Worm (Caenorhabditis elegans) whole organism, early embryonic: Measurements from ENCODE around the gene W06H8.2.

Source experiments
- B0310.2 ChIP-seq: sonication (generic microtip); optimal IDR thresholded peaks from 2 replicates; lab custom pipeline; 2016; ENCODE audit warnings: mild to moderate bottlenecking, missing genetic modification characterization, missing compliant biosample characterization
- F13C5.2 ChIP-seq: sonication (generic microtip); optimal IDR thresholded peaks from 2 replicates; lab custom pipeline; 2017; ENCODE audit warnings: mild to moderate bottlenecking, missing genetic modification characterization, inconsistent platforms, missing compliant biosample characterization
- aly-1 ChIP-seq: sonication (generic microtip); optimal IDR thresholded peaks from 2 replicates; lab custom pipeline; 2016; ENCODE audit warnings: missing genetic modification characterization, missing compliant biosample characterization
- ama-1 ChIP-seq: fragments of 150-350 bp; optimal IDR thresholded peaks from 2 replicates; lab custom pipeline; 2014
- ceh-13 ChIP-seq: fragments of 200-800 bp; sonication (Bioruptor generic); optimal IDR thresholded peaks from 2 replicates; lab custom pipeline; 2018; ENCODE audit warnings: mild to moderate bottlenecking, missing genetic modification characterization, missing compliant biosample characterization
- ceh-36 ChIP-seq: sonication (generic microtip); optimal IDR thresholded peaks from 2 replicates; lab custom pipeline; 2016; ENCODE audit warnings: missing genetic modification characterization, inconsistent platforms, missing compliant biosample characterization
- ets-7 ChIP-seq: sonication (generic microtip); optimal IDR thresholded peaks from 2 replicates; lab custom pipeline; 2016; ENCODE audit warnings: missing genotype, missing genetic modification characterization, missing compliant biosample characterization
- flt-1 ChIP-seq: fragments of 200-800 bp; sonication (Bioruptor generic); IDR thresholded peaks from 2 replicates; pipeline ENCODE4 v1.3.6; 2022; ENCODE audit warnings: missing genetic modification characterization, missing compliant biosample characterization
- hmbx-1 ChIP-seq: sonication (generic microtip); optimal IDR thresholded peaks from 2 replicates; lab custom pipeline; 2016; ENCODE audit warnings: mild to moderate bottlenecking, missing genetic modification characterization, missing compliant biosample characterization
- hmg-4 ChIP-seq: fragments of 200-800 bp; sonication (Bioruptor generic); optimal IDR thresholded peaks from 2 replicates; lab custom pipeline; 2018; ENCODE audit warnings: mild to moderate bottlenecking, missing genetic modification characterization, missing compliant biosample characterization
- hnd-1 ChIP-seq: sonication (generic microtip); optimal IDR thresholded peaks from 2 replicates; lab custom pipeline; 2016; ENCODE audit warnings: missing genetic modification characterization, missing compliant biosample characterization
- pes-1 ChIP-seq: fragments of 200-800 bp; sonication (Bioruptor generic); IDR thresholded peaks from 2 replicates; pipeline ENCODE4 v1.3.6; 2022; ENCODE audit warnings: missing genetic modification reagents, missing genetic modification characterization, missing compliant biosample characterization
- scrt-1 ChIP-seq: fragments of 200-800 bp; sonication (Bioruptor generic); IDR thresholded peaks from 2 replicates; pipeline ENCODE4 v1.3.6; 2022; ENCODE audit warnings: missing genetic modification characterization, missing compliant biosample characterization
- sea-1 ChIP-seq: fragments of 200-800 bp; sonication (Bioruptor generic); conservative IDR thresholded peaks from 2 replicates; pipeline ENCODE4 v1.3.6; 2022; ENCODE audit warnings: missing genetic modification characterization, missing compliant biosample characterization
- tbx-11 ChIP-seq: fragments of 200-800 bp; sonication (Bioruptor generic); IDR thresholded peaks from 2 replicates; pipeline ENCODE4 v1.3.6; 2022; ENCODE audit warnings: missing genetic modification characterization, missing compliant biosample characterization
- tbx-37 ChIP-seq: fragments of 200-800 bp; sonication (Bioruptor generic); conservative IDR thresholded peaks from 2 replicates; pipeline ENCODE4 v1.3.6; 2022; ENCODE audit warnings: missing genetic modification reagents, missing genetic modification characterization, missing compliant biosample characterization
- tra-4 ChIP-seq: sonication (generic microtip); optimal IDR thresholded peaks from 2 replicates; lab custom pipeline; 2017; ENCODE audit warnings: missing genetic modification characterization, missing compliant biosample characterization

W06H8.2 gene

ce11 chrV:6225745-6226528 lies 19.4 kb downstream of the W06H8.2 start:
- TF ChIP-seq F13C5.2 (tag; lab: Kevin White, UChicago) (no peak), hmbx-1 (tag; lab: Kevin White, UChicago) (no peak), aly-1 (tag; lab: Kevin White, UChicago) (no peak), ceh-36 (no peak)

- TF ChIP-seq tra-4 (peak; percentile 13), ama-1 (lab: Kevin White, UChicago) (no peak), pes-1 (GFP tag; lab: Robert Waterston, UW) (0 out of 2 replicates have a peak, but pooled peaks have one; percentile 31)
Measured at ce11 chrV:6226530-6227125, 20.1 kb downstream of the W06H8.2 start, which contains the start of gene W06H8.6. Gene W06H8.6 (minus strand): TSS chrV:6227010.

- TF ChIP-seq pes-1 (GFP tag; lab: Robert Waterston, UW): peak; percentile 62; the same call in 1 of the 2 replicates
- no peak for TF ChIP-seq B0310.2 (tag; lab: Kevin White, UChicago)
- TF ChIP-seq tbx-37 (GFP tag; lab: Robert Waterston, UW): 0 out of 2 replicates have a peak, but pooled peaks have one; percentile 6
- no peak for TF ChIP-seq ceh-36
- 0 out of 2 replicates have a peak, but pooled peaks have one; percentile 32 for TF ChIP-seq flt-1 (GFP tag; lab: Robert Waterston, UW)
- no peak for TF ChIP-seq hmbx-1 (tag; lab: Kevin White, UChicago)
- no peak for TF ChIP-seq tbx-11
- peak; percentile 50 for TF ChIP-seq aly-1 (tag; lab: Kevin White, UChicago)
- no peak for TF ChIP-seq ets-7
- TF ChIP-seq scrt-1 (GFP tag; lab: Robert Waterston, UW): 0 out of 2 replicates have a peak, but pooled peaks have one; percentile 44
- no peak for TF ChIP-seq hnd-1
- peak; percentile 68 for TF ChIP-seq hmg-4 (GFP tag; lab: Kevin White, UChicago)
- TF ChIP-seq ceh-13 (GFP tag; lab: Kevin White, UChicago): no peak
- peak; percentile 73 for TF ChIP-seq F13C5.2 (tag; lab: Kevin White, UChicago)
- no peak for TF ChIP-seq tra-4
- TF ChIP-seq ama-1 (lab: Kevin White, UChicago): peak; percentile 70
- TF ChIP-seq sea-1 (GFP tag; lab: Robert Waterston, UW): 0 out of 2 replicates have a peak, but pooled peaks have one; percentile 29
Measured at ce11 chrV:6227326-6228246, 21.0 kb downstream of the W06H8.2 start.

ce11 chrV:6228400-6228895 lies 21.9 kb downstream of the W06H8.2 start:
- TF ChIP-seq ets-7: no peak
- no peak for TF ChIP-seq tbx-11
- no peak for TF ChIP-seq ceh-13 (GFP tag; lab: Kevin White, UChicago)
- TF ChIP-seq scrt-1 (GFP tag; lab: Robert Waterston, UW): no peak
- TF ChIP-seq flt-1 (GFP tag; lab: Robert Waterston, UW): no peak
- no peak for TF ChIP-seq hmbx-1 (tag; lab: Kevin White, UChicago)
- TF ChIP-seq sea-1 (GFP tag; lab: Robert Waterston, UW): no peak
- no peak for TF ChIP-seq ama-1 (lab: Kevin White, UChicago)
- TF ChIP-seq pes-1 (GFP tag; lab: Robert Waterston, UW): no peak
- no peak for TF ChIP-seq ceh-36
- no peak for TF ChIP-seq F13C5.2 (tag; lab: Kevin White, UChicago)

ce11 chrV:6228920-6229456 lies 22.4 kb downstream of the W06H8.2 start:
- no peak for TF ChIP-seq scrt-1 (GFP tag; lab: Robert Waterston, UW)
- no peak for TF ChIP-seq sea-1 (GFP tag; lab: Robert Waterston, UW)
- no peak for TF ChIP-seq flt-1 (GFP tag; lab: Robert Waterston, UW)
- TF ChIP-seq tra-4: no peak
- TF ChIP-seq tbx-11: no peak
- TF ChIP-seq F13C5.2 (tag; lab: Kevin White, UChicago): no peak
- no peak for TF ChIP-seq ceh-13 (GFP tag; lab: Kevin White, UChicago)
- TF ChIP-seq hnd-1: no peak
- TF ChIP-seq hmbx-1 (tag; lab: Kevin White, UChicago): no peak
- no peak for TF ChIP-seq ceh-36
- no peak for TF ChIP-seq ets-7
- TF ChIP-seq hmg-4 (GFP tag; lab: Kevin White, UChicago): no peak
- no peak for TF ChIP-seq pes-1 (GFP tag; lab: Robert Waterston, UW)
- TF ChIP-seq B0310.2 (tag; lab: Kevin White, UChicago): no peak
- no peak for TF ChIP-seq aly-1 (tag; lab: Kevin White, UChicago)
- TF ChIP-seq ama-1 (lab: Kevin White, UChicago): no peak
- no peak for TF ChIP-seq tbx-37 (GFP tag; lab: Robert Waterston, UW)

ce11 chrV:6229457-6229949 lies 22.9 kb downstream of the W06H8.2 start:
- TF ChIP-seq B0310.2 (tag; lab: Kevin White, UChicago) (no peak), sea-1 (GFP tag; lab: Robert Waterston, UW) (no peak), ama-1 (lab: Kevin White, UChicago) (no peak), tbx-37 (GFP tag; lab: Robert Waterston, UW) (no peak), pes-1 (GFP tag; lab: Robert Waterston, UW) (no peak)
